Worm (Caenorhabditis elegans) whole organism, early embryonic: Measurements from ENCODE around the gene F34H10.5.

Experiments
- B0310.2 ChIP-seq: sonication (generic microtip); optimal IDR thresholded peaks from 2 replicates; lab custom pipeline; 2016; ENCODE audit warnings: mild to moderate bottlenecking, missing genetic modification characterization, missing compliant biosample characterization
- ama-1 ChIP-seq: fragments of 150-350 bp; optimal IDR thresholded peaks from 2 replicates; lab custom pipeline; 2014
- ceh-36 ChIP-seq: sonication (generic microtip); optimal IDR thresholded peaks from 2 replicates; lab custom pipeline; 2016; ENCODE audit warnings: missing genetic modification characterization, inconsistent platforms, missing compliant biosample characterization
- ets-7 ChIP-seq: sonication (generic microtip); optimal IDR thresholded peaks from 2 replicates; lab custom pipeline; 2016; ENCODE audit warnings: missing genotype, missing genetic modification characterization, missing compliant biosample characterization
- flt-1 ChIP-seq: fragments of 200-800 bp; sonication (Bioruptor generic); IDR thresholded peaks from 2 replicates; pipeline ENCODE4 v1.3.6; 2022; ENCODE audit warnings: missing genetic modification characterization, missing compliant biosample characterization
- hmbx-1 ChIP-seq: sonication (generic microtip); optimal IDR thresholded peaks from 2 replicates; lab custom pipeline; 2016; ENCODE audit warnings: mild to moderate bottlenecking, missing genetic modification characterization, missing compliant biosample characterization
- hnd-1 ChIP-seq: sonication (generic microtip); optimal IDR thresholded peaks from 2 replicates; lab custom pipeline; 2016; ENCODE audit warnings: missing genetic modification characterization, missing compliant biosample characterization
- sea-1 ChIP-seq: fragments of 200-800 bp; sonication (Bioruptor generic); conservative IDR thresholded peaks from 2 replicates; pipeline ENCODE4 v1.3.6; 2022; ENCODE audit warnings: missing genetic modification characterization, missing compliant biosample characterization
- tbx-37 ChIP-seq: fragments of 200-800 bp; sonication (Bioruptor generic); conservative IDR thresholded peaks from 2 replicates; pipeline ENCODE4 v1.3.6; 2022; ENCODE audit warnings: missing genetic modification reagents, missing genetic modification characterization, missing compliant biosample characterization
- tra-4 ChIP-seq: sonication (generic microtip); optimal IDR thresholded peaks from 2 replicates; lab custom pipeline; 2017; ENCODE audit warnings: missing genetic modification characterization, missing compliant biosample characterization

ce11 chrX:9629552-9629951 is 5.9 kb upstream of the F34H10.5 start:
- no peak for TF ChIP-seq ceh-36 (tag; lab: Kevin White, UChicago)
- no peak for TF ChIP-seq flt-1 (GFP tag; lab: Robert Waterston, UW)
- TF ChIP-seq hnd-1 (tag; lab: Kevin White, UChicago), result no peak
- no peak for TF ChIP-seq B0310.2
- no peak for TF ChIP-seq sea-1 (GFP tag; lab: Robert Waterston, UW)
- no peak for TF ChIP-seq ama-1 (lab: Kevin White, UChicago)
- no peak for TF ChIP-seq ets-7
- no peak for TF ChIP-seq tra-4 (tag; lab: Kevin White, UChicago)
- no peak for TF ChIP-seq hmbx-1 (tag; lab: Kevin White, UChicago)
- no peak for TF ChIP-seq tbx-37 (GFP tag; lab: Robert Waterston, UW)
